Worm (Caenorhabditis elegans) whole organism, L2 larva: ENCODE data around the gene asg-2.

Source experiments
- C34F6.9 ChIP-seq: fragments of 150-350 bp; optimal IDR thresholded peaks from 2 replicates; lab custom pipeline; 2014; ENCODE audit warnings: missing biosample characterization, missing genetic modification characterization
- F13H6.1 ChIP-seq: sonication (generic microtip); optimal IDR thresholded peaks from 2 replicates; lab custom pipeline; 2016; ENCODE audit warnings: missing genetic modification characterization, missing compliant biosample characterization
- R02D3.7 ChIP-seq: fragments of 150-350 bp; optimal IDR thresholded peaks from 2 replicates; lab custom pipeline; 2014; ENCODE audit warnings: missing biosample characterization, missing genetic modification characterization
- ama-1 ChIP-seq: fragments of 150-350 bp; optimal IDR thresholded peaks from 2 replicates; lab custom pipeline; 2018; ENCODE audit warnings: inconsistent platforms
- blmp-1 ChIP-seq: sonication (generic microtip); optimal IDR thresholded peaks from 2 replicates; lab custom pipeline; 2017; ENCODE audit warnings: missing genetic modification characterization, mild to moderate bottlenecking, missing compliant biosample characterization, antibody characterized with exemption, moderate library complexity; ENCODE audit not compliant: insufficient read depth
- ceh-16 ChIP-seq: fragments of 150-350 bp; optimal IDR thresholded peaks from 2 replicates; lab custom pipeline; 2014; ENCODE audit warnings: missing biosample characterization, missing genetic modification characterization
- ceh-82 ChIP-seq: fragments of 150-350 bp; optimal IDR thresholded peaks from 2 replicates; lab custom pipeline; 2014; ENCODE audit warnings: missing biosample characterization, missing genetic modification characterization
- dmd-4 ChIP-seq: sonication (generic microtip); optimal IDR thresholded peaks from 2 replicates; lab custom pipeline; 2017; ENCODE audit warnings: missing biosample characterization, missing genetic modification characterization
- egl-27 ChIP-seq: sonication (generic microtip); optimal IDR thresholded peaks from 3 replicates; lab custom pipeline; 2017; ENCODE audit warnings: missing biosample characterization, missing genetic modification reagents, missing genetic modification characterization
- elt-1 ChIP-seq: fragments of 150-350 bp; optimal IDR thresholded peaks from 2 replicates; lab custom pipeline; 2014; ENCODE audit warnings: missing biosample characterization, missing genetic modification characterization
- elt-3 ChIP-seq: sonication (generic microtip); optimal IDR thresholded peaks from 2 replicates; lab custom pipeline; 2017; ENCODE audit warnings: missing biosample characterization, missing genetic modification characterization
- fos-1 ChIP-seq: fragments of 150-350 bp; optimal IDR thresholded peaks from 2 replicates; lab custom pipeline; 2014; ENCODE audit warnings: missing biosample characterization, missing genetic modification characterization
- lin-11 ChIP-seq: fragments of 150-350 bp; sonication (generic microtip); optimal IDR thresholded peaks from 2 replicates; lab custom pipeline; 2014; ENCODE audit warnings: missing biosample characterization, missing genetic modification characterization, inconsistent platforms, mixed read lengths
- lin-13 ChIP-seq: fragments of 150-350 bp; optimal IDR thresholded peaks from 2 replicates; lab custom pipeline; 2014; ENCODE audit warnings: missing biosample characterization, missing genetic modification reagents, missing genetic modification characterization
- lsy-2 ChIP-seq, 2 experiments: fragments of 150-350 bp in 1 of 2; sonication (generic microtip) in 1 of 2; optimal IDR thresholded peaks; 2 replicates each; lab custom pipeline; 2014 to 2017; ENCODE audit warnings: missing biosample characterization in 2 of 2, missing genetic modification characterization in 2 of 2
- mab-5 ChIP-seq: fragments of 150-350 bp; optimal IDR thresholded peaks from 2 replicates; lab custom pipeline; 2014; ENCODE audit warnings: missing biosample characterization, missing genetic modification characterization
- mdl-1 ChIP-seq, 2 experiments: fragments of 150-350 bp in 1 of 2; sonication (generic microtip) in 1 of 2; optimal IDR thresholded peaks; 2 replicates each; lab custom pipeline; 2017; ENCODE audit warnings: missing biosample characterization in 2 of 2, missing genetic modification characterization in 2 of 2
- nhr-11 ChIP-seq: fragments of 150-350 bp; optimal IDR thresholded peaks from 2 replicates; lab custom pipeline; 2014; ENCODE audit warnings: missing biosample characterization, missing genetic modification characterization
- nhr-12 ChIP-seq: fragments of 150-350 bp; optimal IDR thresholded peaks from 2 replicates; lab custom pipeline; 2014; ENCODE audit warnings: missing biosample characterization, missing genetic modification characterization
- nhr-129 ChIP-seq: fragments of 150-350 bp; optimal IDR thresholded peaks from 2 replicates; lab custom pipeline; 2014; ENCODE audit warnings: missing biosample characterization, missing genetic modification characterization
- nhr-21 ChIP-seq: fragments of 150-350 bp; optimal IDR thresholded peaks from 2 replicates; lab custom pipeline; 2014; ENCODE audit warnings: missing biosample characterization, missing genetic modification characterization
- nhr-23 ChIP-seq: fragments of 150-350 bp; optimal IDR thresholded peaks from 2 replicates; lab custom pipeline; 2014; ENCODE audit warnings: missing biosample characterization, missing genetic modification reagents, missing genetic modification characterization
- nhr-237 ChIP-seq: fragments of 150-350 bp; optimal IDR thresholded peaks from 2 replicates; lab custom pipeline; 2014; ENCODE audit warnings: missing biosample characterization, missing genetic modification characterization
- nhr-25 ChIP-seq: fragments of 150-350 bp; sonication (generic microtip); optimal IDR thresholded peaks from 3 replicates; lab custom pipeline; 2014; ENCODE audit warnings: missing biosample characterization, missing genetic modification characterization
- nhr-6 ChIP-seq: fragments of 150-350 bp; optimal IDR thresholded peaks from 2 replicates; lab custom pipeline; 2014; ENCODE audit warnings: missing biosample characterization, missing genetic modification characterization
- nhr-77 ChIP-seq: fragments of 150-350 bp; optimal IDR thresholded peaks from 2 replicates; lab custom pipeline; 2014; ENCODE audit warnings: missing biosample characterization, missing genetic modification characterization
- sem-4 ChIP-seq: fragments of 150-350 bp; optimal IDR thresholded peaks from 2 replicates; lab custom pipeline; 2014; ENCODE audit warnings: missing biosample characterization, missing genetic modification reagents, missing genetic modification characterization
- skn-1 ChIP-seq: sonication (generic microtip); optimal IDR thresholded peaks from 2 replicates; lab custom pipeline; 2017; ENCODE audit warnings: missing biosample characterization, missing genetic modification characterization
- sma-3 ChIP-seq: sonication (generic microtip); optimal IDR thresholded peaks from 2 replicates; lab custom pipeline; 2016; ENCODE audit warnings: missing genetic modification reagents, missing genetic modification characterization, missing compliant biosample characterization
- sma-9 ChIP-seq, 2 experiments: fragments of 150-350 bp in 1 of 2; sonication (generic microtip) in 1 of 2; optimal IDR thresholded peaks; 2 replicates each; lab custom pipeline; 2014 to 2016; ENCODE audit warnings: missing genetic modification characterization in 2 of 2, mild to moderate bottlenecking in 1 of 2, missing biosample characterization in 1 of 2, missing compliant biosample characterization in 1 of 2, missing genetic modification reagents in 1 of 2, moderate library complexity in 1 of 2
- snpc-4 ChIP-seq: fragments of 150-350 bp; optimal IDR thresholded peaks from 2 replicates; lab custom pipeline; 2014; ENCODE audit warnings: missing biosample characterization, missing genetic modification characterization
- zag-1 ChIP-seq: fragments of 150-350 bp; optimal IDR thresholded peaks from 2 replicates; lab custom pipeline; 2014; ENCODE audit warnings: missing biosample characterization, missing genetic modification characterization
- ztf-11 ChIP-seq: sonication (generic microtip); optimal IDR thresholded peaks from 2 replicates; lab custom pipeline; 2017; ENCODE audit warnings: missing biosample characterization, missing genetic modification characterization
- ztf-4 ChIP-seq: fragments of 150-350 bp; optimal IDR thresholded peaks from 2 replicates; lab custom pipeline; 2014; ENCODE audit warnings: missing biosample characterization, missing genetic modification characterization

Gene asg-2

ce11 chrX:6822552-6822951 is 18.5 kb upstream of the asg-2 start:
- TF ChIP-seq sma-3 (GFP tag; lab: Kevin White, UChicago) (no peak), nhr-25 (no peak), elt-1 (tag; lab: Kevin White, UChicago) (no peak), dmd-4 (tag; lab: Kevin White, UChicago) (no peak), nhr-12 (tag; lab: Kevin White, UChicago) (no peak), ztf-4 (tag; lab: Kevin White, UChicago) (no peak), nhr-129 (tag; lab: Kevin White, UChicago) (peak; percentile 27), skn-1 (tag; lab: Kevin White, UChicago) (no peak), elt-3 (no peak), lin-13 (GFP tag; lab: Kevin White, UChicago) (no peak), nhr-6 (tag; lab: Kevin White, UChicago) (no peak), egl-27 (no peak), ztf-11 (no peak), fos-1 (tag; lab: Kevin White, UChicago) (no peak), lin-11 (tag; lab: Kevin White, UChicago) (no peak), snpc-4 (no peak), R02D3.7 (no peak), nhr-21 (tag; lab: Kevin White, UChicago) (no peak), nhr-237 (tag; lab: Kevin White, UChicago) (no peak), mab-5 (tag; lab: Kevin White, UChicago) (no peak), sma-9 (GFP tag; optimal IDR thresholded peaks at IDR 0.05; lab: Kevin White, UChicago) (peak; percentile 21), sma-9 (tag; optimal IDR thresholded peaks at IDR 0.05; lab: Kevin White, UChicago) (no peak), nhr-11 (tag; lab: Kevin White, UChicago) (no peak), ceh-82 (tag; lab: Kevin White, UChicago) (no peak), F13H6.1 (tag; lab: Kevin White, UChicago) (peak; percentile 18), ama-1 (lab: Kevin White, UChicago) (no peak), sem-4 (tag; lab: Kevin White, UChicago) (no peak)

DNA sequence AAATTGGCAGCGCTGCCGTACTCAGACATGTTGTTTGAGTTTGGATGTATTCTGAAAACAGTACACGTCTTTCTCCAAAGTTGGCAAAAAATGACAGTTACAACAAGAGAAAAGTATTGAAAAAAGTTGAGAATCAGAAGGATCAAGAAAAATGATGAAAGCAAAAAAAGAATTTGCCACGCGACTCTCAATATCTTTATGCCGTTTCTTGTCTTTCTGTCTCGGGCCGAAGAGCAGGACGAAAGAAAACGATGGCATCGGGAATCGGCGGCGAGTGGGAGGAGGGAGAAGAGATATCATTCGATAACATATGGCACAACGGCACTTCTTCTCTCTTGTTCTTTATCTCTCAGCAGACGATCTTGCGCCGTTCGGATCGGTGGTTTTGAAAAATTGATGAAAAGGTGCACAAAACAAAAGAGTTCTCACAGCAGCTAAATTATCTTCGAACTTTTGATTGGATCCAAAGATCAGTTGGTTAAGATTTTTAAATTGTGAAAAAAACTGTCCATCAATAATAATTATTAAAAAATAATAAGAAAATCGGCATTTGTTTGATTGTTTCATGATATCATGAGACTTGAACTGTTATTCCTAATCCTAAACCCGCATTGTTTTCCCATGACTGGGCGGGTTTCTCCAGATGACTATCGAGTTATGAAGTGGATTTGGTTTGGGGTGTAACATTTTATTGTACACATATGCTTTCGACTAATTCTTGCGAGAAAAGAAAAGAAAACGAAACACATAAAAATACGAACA is 17.7 kb upstream of the asg-2 start, which contains the start of gene gei-15:
gei-15 (minus strand) TSS at position 51 of the 762 bp plus-strand sequence.
- no peak for TF ChIP-seq skn-1 (tag; lab: Kevin White, UChicago)
- TF ChIP-seq nhr-129 (tag; lab: Kevin White, UChicago) = peak; percentile 25
- peak; percentile 29 for TF ChIP-seq F13H6.1 (tag; lab: Kevin White, UChicago)
- no peak for TF ChIP-seq nhr-237 (tag; lab: Kevin White, UChicago)
- TF ChIP-seq blmp-1 (tag; lab: Kevin White, UChicago) = no peak
- TF ChIP-seq sma-9 (GFP tag; optimal IDR thresholded peaks at IDR 0.05; lab: Kevin White, UChicago) = peak; percentile 30
- TF ChIP-seq sma-9 (tag; optimal IDR thresholded peaks at IDR 0.05; lab: Kevin White, UChicago) = no peak

- TF ChIP-seq sma-9 (GFP tag; optimal IDR thresholded peaks at IDR 0.05; lab: Kevin White, UChicago) (peak; percentile 59), sma-9 (tag; optimal IDR thresholded peaks at IDR 0.05; lab: Kevin White, UChicago) (no peak), C34F6.9 (tag; lab: Kevin White, UChicago) (peak; percentile 33), nhr-129 (tag; lab: Kevin White, UChicago) (peak; percentile 53), nhr-77 (tag; lab: Kevin White, UChicago) (no peak), F13H6.1 (tag; lab: Kevin White, UChicago) (peak; percentile 70), nhr-237 (tag; lab: Kevin White, UChicago) (no peak), lsy-2 (tag; optimal IDR thresholded peaks at IDR 0.05; lab: Kevin White, UChicago) (peak in 1 of 2 experiments; percentile 57), ztf-4 (tag; lab: Kevin White, UChicago) (peak; percentile 21)
These were observed 15.2 kb upstream of the asg-2 start, which contains the start of gene F41B4.1 for ce11 chrX:6825840-6826239. Gene F41B4.1, minus strand, starts transcription at chrX:6825862.

DNA sequence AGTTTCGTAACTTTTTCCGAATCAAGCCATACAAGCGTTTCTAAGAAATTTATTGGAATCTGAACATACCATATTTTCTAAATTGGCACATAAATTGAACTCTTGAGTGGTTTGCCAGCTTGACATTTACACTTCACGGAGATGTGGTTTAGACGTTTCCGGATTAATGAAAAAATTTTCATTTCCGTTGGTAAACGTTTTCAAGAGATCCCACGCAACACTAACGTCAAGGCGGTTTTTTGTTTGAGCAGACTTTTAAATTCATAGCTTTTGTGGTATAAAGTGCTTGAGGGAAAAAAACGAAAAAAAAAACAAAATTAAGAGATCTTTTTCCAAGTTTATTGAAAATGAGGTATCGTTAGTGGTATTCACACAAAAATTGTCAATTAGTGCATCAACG is 5.9 kb upstream of the asg-2 start, which contains the start of gene F41B4.2:
F41B4.2 (minus strand) TSS at position 101 of the 400 bp plus-strand sequence.
- TF ChIP-seq sma-9 (GFP tag; optimal IDR thresholded peaks at IDR 0.05; lab: Kevin White, UChicago) (no peak), sma-9 (tag; optimal IDR thresholded peaks at IDR 0.05; lab: Kevin White, UChicago) (no peak), fos-1 (tag; lab: Kevin White, UChicago) (no peak), mdl-1 (tag; optimal IDR thresholded peaks at IDR 0.05; lab: Kevin White, UChicago) (no peak), nhr-23 (tag; lab: Kevin White, UChicago) (no peak), lin-11 (tag; lab: Kevin White, UChicago) (no peak), nhr-11 (tag; lab: Kevin White, UChicago) (no peak), ceh-16 (tag; lab: Kevin White, UChicago) (no peak), egl-27 (no peak), zag-1 (tag; lab: Kevin White, UChicago) (no peak), F13H6.1 (tag; lab: Kevin White, UChicago) (no peak)
